Worm (Caenorhabditis elegans) whole organism, L1 larva: ENCODE data around the gene ahsa-1.

Experiments used
- C04F5.9 ChIP-seq: sonication (generic microtip); optimal IDR thresholded peaks from 2 replicates; lab custom pipeline; 2016; ENCODE audit warnings: missing genetic modification characterization, missing compliant biosample characterization
- C16A3.4 ChIP-seq: fragments of 150-350 bp; optimal IDR thresholded peaks from 2 replicates; lab custom pipeline; 2014; ENCODE audit warnings: missing biosample characterization, missing genetic modification characterization
- C34B4.2 ChIP-seq: sonication (generic microtip); optimal IDR thresholded peaks from 2 replicates; lab custom pipeline; 2017; ENCODE audit warnings: mild to moderate bottlenecking, missing genetic modification characterization, missing compliant biosample characterization
- F16B12.6 ChIP-seq: fragments of 150-350 bp; optimal IDR thresholded peaks from 2 replicates; lab custom pipeline; 2014; ENCODE audit warnings: missing biosample characterization, missing genetic modification characterization
- aha-1 ChIP-seq: fragments of 150-350 bp; optimal IDR thresholded peaks from 2 replicates; lab custom pipeline; 2014; ENCODE audit warnings: missing biosample characterization, missing genetic modification characterization
- alr-1 ChIP-seq: fragments of 200-800 bp; sonication (Bioruptor generic); optimal IDR thresholded peaks from 2 replicates; lab custom pipeline; 2018; ENCODE audit warnings: borderline replicate concordance, mild to moderate bottlenecking, missing genetic modification characterization, missing compliant biosample characterization
- aly-2 ChIP-seq: fragments of 150-350 bp; optimal IDR thresholded peaks from 2 replicates; lab custom pipeline; 2014; ENCODE audit warnings: missing biosample characterization, missing genetic modification characterization
- ama-1 ChIP-seq: fragments of 150-350 bp; optimal IDR thresholded peaks from 2 replicates; lab custom pipeline; 2014
- ceh-63 ChIP-seq: fragments of 200-800 bp; sonication (Bioruptor generic); optimal IDR thresholded peaks from 2 replicates; lab custom pipeline; 2018; ENCODE audit warnings: mild to moderate bottlenecking, missing genetic modification characterization, missing compliant biosample characterization
- ceh-88 ChIP-seq: fragments of 200-800 bp; sonication (Bioruptor generic); IDR thresholded peaks from 2 replicates; pipeline ENCODE4 v1.3.6; 2022; ENCODE audit warnings: missing genetic modification characterization, missing compliant biosample characterization
- ceh-90 ChIP-seq: sonication (generic microtip); optimal IDR thresholded peaks from 2 replicates; lab custom pipeline; 2016; ENCODE audit warnings: missing genetic modification characterization, missing compliant biosample characterization
- ces-1 ChIP-seq: fragments of 150-350 bp; optimal IDR thresholded peaks from 2 replicates; lab custom pipeline; 2014; ENCODE audit warnings: missing biosample characterization, missing genetic modification reagents, missing genetic modification characterization
- dpl-1 ChIP-seq, 3 experiments: fragments of 150-350 bp in 2 of 3; sonication (generic microtip) in 1 of 3; optimal IDR thresholded peaks; 2 replicates each; lab custom pipeline; 2014 to 2017; ENCODE audit warnings: missing biosample characterization in 3 of 3, missing genetic modification characterization in 3 of 3, missing genetic modification reagents in 3 of 3
- dsc-1 ChIP-seq: sonication (generic microtip); optimal IDR thresholded peaks from 2 replicates; lab custom pipeline; 2016; ENCODE audit warnings: mild to moderate bottlenecking, missing genetic modification characterization, missing compliant biosample characterization
- egl-13 ChIP-seq: sonication (generic microtip); optimal IDR thresholded peaks from 2 replicates; lab custom pipeline; 2016; ENCODE audit warnings: missing genotype, missing genetic modification reagents, missing genetic modification characterization, missing compliant biosample characterization
- egl-27 ChIP-seq, 2 experiments: fragments of 150-350 bp in 1 of 2; sonication (generic microtip); optimal IDR thresholded peaks; 3 replicates each; lab custom pipeline; 2017 to 2018; ENCODE audit warnings: missing biosample characterization in 2 of 2, missing genetic modification characterization in 2 of 2, missing genetic modification reagents in 2 of 2
- elt-2 ChIP-seq: sonication (generic microtip); optimal IDR thresholded peaks from 2 replicates; lab custom pipeline; 2016; ENCODE audit warnings: missing genetic modification characterization, mild to moderate bottlenecking, inconsistent platforms, missing compliant biosample characterization, missing genetic modification reagents
- ets-5 ChIP-seq: fragments of 200-800 bp; sonication (Bioruptor generic); IDR thresholded peaks from 2 replicates; pipeline ENCODE4 v1.3.6; 2022; ENCODE audit warnings: missing genetic modification characterization, missing compliant biosample characterization
- fkh-4 ChIP-seq: sonication (generic microtip); optimal IDR thresholded peaks from 2 replicates; lab custom pipeline; 2016; ENCODE audit warnings: missing compliant biosample characterization, missing genetic modification characterization, borderline replicate concordance
- fkh-8 ChIP-seq: sonication (generic microtip); optimal IDR thresholded peaks from 2 replicates; lab custom pipeline; 2016; ENCODE audit warnings: mild to moderate bottlenecking, missing genetic modification characterization, missing compliant biosample characterization
- grh-1 ChIP-seq: fragments of 200-800 bp; sonication (Bioruptor generic); IDR thresholded peaks from 2 replicates; pipeline ENCODE4 v1.3.6; 2022; ENCODE audit warnings: missing genetic modification reagents, missing genetic modification characterization, missing compliant biosample characterization
- hlh-4 ChIP-seq: sonication (generic microtip); optimal IDR thresholded peaks from 2 replicates; lab custom pipeline; 2016; ENCODE audit warnings: mild to moderate bottlenecking, missing genetic modification characterization, missing compliant biosample characterization
- hpl-2 ChIP-seq: fragments of 150-350 bp; optimal IDR thresholded peaks from 2 replicates; lab custom pipeline; 2014; ENCODE audit warnings: missing biosample characterization, missing genetic modification reagents, missing genetic modification characterization
- isw-1 ChIP-seq: fragments of 200-800 bp; sonication (Bioruptor generic); IDR thresholded peaks from 2 replicates; pipeline ENCODE4 v1.3.6; 2022; ENCODE audit warnings: missing genetic modification characterization, missing compliant biosample characterization
- lin-13 ChIP-seq: fragments of 150-350 bp; optimal IDR thresholded peaks from 2 replicates; lab custom pipeline; 2014; ENCODE audit warnings: missing biosample characterization, missing genetic modification reagents, missing genetic modification characterization
- lin-14 ChIP-seq: fragments of 200-800 bp; sonication (Bioruptor generic); optimal IDR thresholded peaks from 2 replicates; lab custom pipeline; 2018; ENCODE audit warnings: mild to moderate bottlenecking, missing genetic modification characterization, moderate library complexity, missing compliant biosample characterization
- lin-15B ChIP-seq: fragments of 150-350 bp; sonication (generic microtip); optimal IDR thresholded peaks from 3 replicates; lab custom pipeline; 2014; ENCODE audit warnings: missing biosample characterization, missing genetic modification characterization
- lin-35 ChIP-seq, 2 experiments: fragments of 150-350 bp; optimal IDR thresholded peaks; 2 replicates each; lab custom pipeline; 2014; ENCODE audit warnings: missing biosample characterization in 2 of 2, missing genetic modification characterization in 2 of 2, missing genetic modification reagents in 2 of 2
- lsy-2 ChIP-seq, 2 experiments: fragments of 150-350 bp; optimal IDR thresholded peaks; 2 replicates each; lab custom pipeline; 2014; ENCODE audit warnings: missing biosample characterization in 2 of 2, missing genetic modification characterization in 2 of 2
- mab-9 ChIP-seq: fragments of 200-800 bp; sonication (Bioruptor generic); IDR thresholded peaks from 2 replicates; pipeline ENCODE4 v1.3.6; 2022; ENCODE audit warnings: missing genetic modification reagents, missing genetic modification characterization, missing compliant biosample characterization
- mdl-1 ChIP-seq, 2 experiments: fragments of 150-350 bp; optimal IDR thresholded peaks; 2 replicates each; lab custom pipeline; 2014 to 2017; ENCODE audit warnings: missing biosample characterization in 2 of 2, missing genetic modification characterization in 2 of 2, inconsistent platforms in 1 of 2
- mep-1 ChIP-seq: fragments of 150-350 bp; optimal IDR thresholded peaks from 2 replicates; lab custom pipeline; 2014; ENCODE audit warnings: missing biosample characterization, missing genetic modification characterization
- nhr-11 ChIP-seq: fragments of 150-350 bp; optimal IDR thresholded peaks from 2 replicates; lab custom pipeline; 2014; ENCODE audit warnings: missing biosample characterization, missing genetic modification characterization
- nhr-12 ChIP-seq: sonication (generic microtip); optimal IDR thresholded peaks from 2 replicates; lab custom pipeline; 2017; ENCODE audit warnings: missing biosample characterization, missing genetic modification characterization
- nhr-19 ChIP-seq: fragments of 200-800 bp; sonication (Bioruptor generic); conservative IDR thresholded peaks from 2 replicates; pipeline ENCODE4 v1.3.6; 2022; ENCODE audit warnings: missing genetic modification characterization, missing compliant biosample characterization
- nhr-20 ChIP-seq: sonication (generic microtip); optimal IDR thresholded peaks from 2 replicates; lab custom pipeline; 2016; ENCODE audit warnings: mild to moderate bottlenecking, missing genetic modification characterization, missing compliant biosample characterization
- nhr-237 ChIP-seq: fragments of 150-350 bp; optimal IDR thresholded peaks from 2 replicates; lab custom pipeline; 2014; ENCODE audit warnings: missing biosample characterization, missing genetic modification characterization
- nhr-28 ChIP-seq: fragments of 150-350 bp; optimal IDR thresholded peaks from 2 replicates; lab custom pipeline; 2014; ENCODE audit warnings: missing biosample characterization, missing genetic modification characterization
- nhr-76 ChIP-seq: sonication (generic microtip); optimal IDR thresholded peaks from 2 replicates; lab custom pipeline; 2017; ENCODE audit warnings: missing biosample characterization, missing genetic modification characterization
- nhr-77 ChIP-seq: fragments of 150-350 bp; optimal IDR thresholded peaks from 2 replicates; lab custom pipeline; 2014; ENCODE audit warnings: missing biosample characterization, missing genetic modification characterization
- nhr-85 ChIP-seq: sonication (generic microtip); peaks from one replicate; lab custom pipeline; 2016; ENCODE audit warnings: missing genetic modification characterization, inconsistent platforms, missing compliant biosample characterization
- nhr-90 ChIP-seq: sonication (generic microtip); optimal IDR thresholded peaks from 2 replicates; lab custom pipeline; 2016; ENCODE audit warnings: mild to moderate bottlenecking, missing genetic modification characterization, missing compliant biosample characterization; ENCODE audit not compliant: poor library complexity
- pag-3 ChIP-seq: sonication (generic microtip); optimal IDR thresholded peaks from 2 replicates; lab custom pipeline; 2017; ENCODE audit warnings: missing genetic modification characterization, mild to moderate bottlenecking, missing compliant biosample characterization, antibody characterized with exemption, borderline replicate concordance; ENCODE audit not compliant: insufficient read depth
- pax-3 ChIP-seq: fragments of 200-800 bp; sonication (Bioruptor generic); optimal IDR thresholded peaks from 2 replicates; lab custom pipeline; 2018; ENCODE audit warnings: mild to moderate bottlenecking, missing genetic modification characterization, moderate library complexity, missing compliant biosample characterization
- sox-4 ChIP-seq: sonication (generic microtip); optimal IDR thresholded peaks from 2 replicates; lab custom pipeline; 2016; ENCODE audit warnings: missing genetic modification characterization, missing compliant biosample characterization
- sptf-1 ChIP-seq: fragments of 150-350 bp; optimal IDR thresholded peaks from 2 replicates; lab custom pipeline; 2014; ENCODE audit warnings: missing biosample characterization, missing genetic modification characterization
- sup-37 ChIP-seq: fragments of 200-800 bp; sonication (Bioruptor generic); optimal IDR thresholded peaks from 2 replicates; lab custom pipeline; 2018; ENCODE audit warnings: mild to moderate bottlenecking, missing genetic modification characterization, missing compliant biosample characterization
- tbx-2 ChIP-seq: sonication (generic microtip); optimal IDR thresholded peaks from 2 replicates; lab custom pipeline; 2016; ENCODE audit warnings: missing genetic modification characterization, missing compliant biosample characterization
- tlp-1 ChIP-seq: fragments of 150-350 bp; optimal IDR thresholded peaks from 2 replicates; lab custom pipeline; 2014; ENCODE audit warnings: missing biosample characterization, missing genetic modification characterization
- unc-62 ChIP-seq: fragments of 150-350 bp; optimal IDR thresholded peaks from 2 replicates; lab custom pipeline; 2014; ENCODE audit warnings: missing biosample characterization, missing genetic modification reagents, missing genetic modification characterization
- vab-15 ChIP-seq: sonication (generic microtip); optimal IDR thresholded peaks from 2 replicates; lab custom pipeline; 2017; ENCODE audit warnings: missing genotype, mild to moderate bottlenecking, missing genetic modification characterization, missing compliant biosample characterization
- xbp-1 ChIP-seq: sonication (generic microtip); optimal IDR thresholded peaks from 2 replicates; lab custom pipeline; 2016; ENCODE audit warnings: missing genetic modification characterization, missing compliant biosample characterization
- zip-4 ChIP-seq: fragments of 200-800 bp; sonication (Bioruptor generic); optimal IDR thresholded peaks from 2 replicates; lab custom pipeline; 2018; ENCODE audit warnings: mild to moderate bottlenecking, missing genetic modification characterization, moderate library complexity, missing compliant biosample characterization

The ahsa-1 gene

ce11 chrV:15085335-15085800 lies at the start of gene ahsa-1, which contains the start of gene C01G10.7:
Gene ahsa-1, minus strand, starts transcription at chrV:15085385.
Gene C01G10.7, plus strand, starts transcription at chrV:15085747.
- TF ChIP-seq alr-1 (tag; lab: Kevin White, UChicago) (no peak), pag-3 (tag; lab: Kevin White, UChicago) (no peak), C04F5.9 (tag; lab: Kevin White, UChicago) (peak; percentile 88), nhr-12 (tag; lab: Kevin White, UChicago) (no peak), mdl-1 (tag; optimal IDR thresholded peaks at IDR 0.05; lab: Kevin White, UChicago) (peak in 1 of 2 experiments; percentile 66), lin-13 (peak; percentile 88), hpl-2 (GFP tag; lab: Kevin White, UChicago) (peak; percentile 60), nhr-20 (tag; lab: Kevin White, UChicago) (peak; percentile 92), egl-27 (tag; optimal IDR thresholded peaks at IDR 0.05; lab: Kevin White, UChicago) (no peak), nhr-76 (tag; lab: Kevin White, UChicago) (no peak), vab-15 (peak; percentile 93), nhr-28 (no peak), tlp-1 (tag; lab: Kevin White, UChicago) (no peak), F16B12.6 (tag; lab: Kevin White, UChicago) (peak; percentile 48), sup-37 (no peak), nhr-77 (tag; lab: Kevin White, UChicago) (peak; percentile 80), aly-2 (tag; lab: Kevin White, UChicago) (peak; percentile 38), ceh-90 (tag; lab: Kevin White, UChicago) (peak; percentile 92), mep-1 (peak; percentile 96), ama-1 (lab: Kevin White, UChicago) (peak; percentile 25), fkh-8 (tag; lab: Kevin White, UChicago) (peak; percentile 92), sox-4 (tag; lab: Kevin White, UChicago) (peak; percentile 91), lin-35 (GFP tag; optimal IDR thresholded peaks at IDR 0.05; lab: Kevin White, UChicago) (peak; percentile 85 to 86), zip-4 (peak; percentile 33), C16A3.4 (peak; percentile 93), pax-3 (peak; percentile 99), ets-5 (GFP tag; lab: Robert Waterston, UW) (no peak), nhr-11 (no peak), nhr-85 (tag; lab: Kevin White, UChicago) (peak; percentile 97), dpl-1 (GFP tag; optimal IDR thresholded peaks at IDR 0.05; lab: Kevin White, UChicago) (peak; percentile 76 to 86 (median 84)), fkh-4 (tag; lab: Kevin White, UChicago) (peak; percentile 94), mab-9 (GFP tag; lab: Robert Waterston, UW) (peak; percentile 73), dsc-1 (tag; lab: Kevin White, UChicago) (peak; percentile 94), ces-1 (no peak), tbx-2 (tag; lab: Kevin White, UChicago) (peak; percentile 94), sptf-1 (tag; lab: Kevin White, UChicago) (no peak), grh-1 (GFP tag; lab: Robert Waterston, UW) (peak; percentile 74), elt-2 (tag; lab: Kevin White, UChicago) (peak; percentile 69), C34B4.2 (no peak), ceh-63 (GFP tag; lab: Kevin White, UChicago) (no peak), lin-14 (GFP tag; lab: Kevin White, UChicago) (peak; percentile 95), nhr-90 (tag; lab: Kevin White, UChicago) (peak; percentile 95), lsy-2 (tag; optimal IDR thresholded peaks at IDR 0.05; lab: Kevin White, UChicago) (peak; percentile 89 to 93), aha-1 (tag; lab: Kevin White, UChicago) (peak; percentile 36), egl-13 (no peak), ceh-88 (GFP tag; lab: Robert Waterston, UW) (peak; percentile 53; the same call in 1 of the 2 replicates), nhr-19 (GFP tag; lab: Robert Waterston, UW) (peak; percentile 87), isw-1 (GFP tag; lab: Robert Waterston, UW) (peak; percentile 87), xbp-1 (tag; lab: Kevin White, UChicago) (peak; percentile 87), lin-15B (tag; lab: Kevin White, UChicago) (peak; percentile 99), hlh-4 (tag; lab: Kevin White, UChicago) (peak; percentile 34), unc-62 (no peak), nhr-237 (tag; lab: Kevin White, UChicago) (peak; percentile 77)
